Fruit fly (Drosophila melanogaster) whole organism, embryonic: Measurements from ENCODE around the gene Cyp4d21.

Experiments used
- ATbp ChIP-seq: fragments of 200-800 bp; sonication (Bioruptor generic); optimal IDR thresholded peaks from 2 replicates; lab custom pipeline; 2017; ENCODE audit warnings: missing biosample characterization, mild to moderate bottlenecking, missing genetic modification characterization, missing genetic modification reagents
- Asciz ChIP-seq: fragments of 200-800 bp; sonication (Bioruptor generic); optimal IDR thresholded peaks from 2 replicates; lab custom pipeline; 2017; ENCODE audit warnings: missing biosample characterization, mild to moderate bottlenecking, missing genetic modification characterization, missing genetic modification reagents
- Atf-2 ChIP-seq: fragments of 200-800 bp; sonication (Bioruptor generic); optimal IDR thresholded peaks from 2 replicates; lab custom pipeline; 2016; ENCODE audit warnings: missing biosample characterization, missing genetic modification characterization
- CG11247 ChIP-seq: fragments of 200-800 bp; sonication (Bioruptor generic); IDR thresholded peaks from 2 replicates; pipeline ENCODE4 v1.3.6; 2022; ENCODE audit warnings: missing biosample characterization, missing genetic modification characterization
- CG11696 ChIP-seq: fragments of 200-800 bp; sonication (Bioruptor generic); IDR thresholded peaks from 2 replicates; pipeline ENCODE4 v1.3.6; 2022; ENCODE audit warnings: missing biosample characterization, missing genetic modification characterization
- CG12942 ChIP-seq: fragments of 200-800 bp; sonication (Bioruptor generic); optimal IDR thresholded peaks from 3 replicates; lab custom pipeline; 2016; ENCODE audit warnings: missing biosample characterization, missing genetic modification characterization
- CG15073 ChIP-seq: fragments of 200-800 bp; sonication (Bioruptor generic); optimal IDR thresholded peaks from 2 replicates; lab custom pipeline; 2016; ENCODE audit warnings: missing biosample characterization, missing genetic modification characterization
- CG1832 ChIP-seq: fragments of 200-800 bp; sonication (Bioruptor generic); optimal IDR thresholded peaks from 2 replicates; lab custom pipeline; 2017; ENCODE audit warnings: missing biosample characterization, mild to moderate bottlenecking, missing genetic modification characterization, inconsistent platforms
- CG18599 ChIP-seq: fragments of 200-800 bp; sonication (Bioruptor generic); optimal IDR thresholded peaks from 3 replicates; lab custom pipeline; 2017; ENCODE audit warnings: missing biosample characterization, missing genetic modification characterization, mild to moderate bottlenecking, moderate library complexity, missing genetic modification reagents
- CG31365 ChIP-seq: fragments of 200-800 bp; sonication (Bioruptor generic); optimal IDR thresholded peaks from 2 replicates; lab custom pipeline; 2018; ENCODE audit warnings: missing biosample characterization, mild to moderate bottlenecking, missing genetic modification characterization
- CG32772 ChIP-seq: fragments of 200-800 bp; sonication (Bioruptor generic); IDR thresholded peaks from 2 replicates; pipeline ENCODE4 v1.3.6; 2022; ENCODE audit warnings: missing biosample characterization, missing genetic modification characterization
- CG33213 ChIP-seq: fragments of 200-800 bp; sonication (Bioruptor generic); optimal IDR thresholded peaks from 3 replicates; lab custom pipeline; 2016; ENCODE audit warnings: missing biosample characterization, missing genetic modification characterization
- CG3407 ChIP-seq: fragments of 200-800 bp; sonication (Bioruptor generic); optimal IDR thresholded peaks from 2 replicates; lab custom pipeline; 2018; ENCODE audit warnings: missing biosample characterization, mild to moderate bottlenecking, missing genetic modification characterization
- CG4424 ChIP-seq: fragments of 200-800 bp; sonication (Bioruptor generic); optimal IDR thresholded peaks from 3 replicates; lab custom pipeline; 2016; ENCODE audit warnings: missing biosample characterization, missing genetic modification characterization
- CG4730 ChIP-seq: fragments of 200-800 bp; sonication (Bioruptor generic); IDR thresholded peaks from 2 replicates; pipeline ENCODE4 v1.3.6; 2022; ENCODE audit warnings: missing biosample characterization, missing genetic modification characterization
- CG6689 ChIP-seq: fragments of 200-800 bp; sonication (Bioruptor generic); IDR thresholded peaks from 2 replicates; pipeline ENCODE4 v1.3.6; 2022; ENCODE audit warnings: missing biosample characterization, missing genetic modification characterization
- CG6765 ChIP-seq: fragments of 200-800 bp; sonication (Bioruptor generic); optimal IDR thresholded peaks from 3 replicates; lab custom pipeline; 2017; ENCODE audit warnings: missing biosample characterization, mild to moderate bottlenecking, missing genetic modification characterization
- CG7745 ChIP-seq: fragments of 200-800 bp; sonication (Bioruptor generic); optimal IDR thresholded peaks from 2 replicates; lab custom pipeline; 2018; ENCODE audit warnings: missing biosample characterization, mild to moderate bottlenecking, missing genetic modification characterization, moderate library complexity
- CG8290 ChIP-seq, 3 experiments: fragments of 200-800 bp; sonication (Bioruptor generic); optimal IDR thresholded peaks; 2 replicates each; lab custom pipeline; 2016 to 2019; ENCODE audit warnings: missing biosample characterization in 3 of 3, missing genetic modification characterization in 3 of 3, mild to moderate bottlenecking in 2 of 3, moderate library complexity in 1 of 3
- CG9215 ChIP-seq: fragments of 200-800 bp; sonication (Bioruptor generic); IDR thresholded peaks from 2 replicates; pipeline ENCODE4 v1.3.6; 2022; ENCODE audit warnings: missing biosample characterization, missing genetic modification characterization
- CG9932 ChIP-seq: fragments of 200-800 bp; sonication (Bioruptor generic); IDR thresholded peaks from 2 replicates; pipeline ENCODE4 v1.3.6; 2022; ENCODE audit warnings: missing biosample characterization, missing genetic modification characterization
- Camta ChIP-seq: fragments of 200-800 bp; sonication (Bioruptor generic); optimal IDR thresholded peaks from 2 replicates; lab custom pipeline; 2016; ENCODE audit warnings: missing biosample characterization, missing genetic modification characterization
- Dbx ChIP-seq: fragments of 200-800 bp; sonication (Bioruptor generic); IDR thresholded peaks from 3 replicates; pipeline ENCODE4 v1.3.6; 2022; ENCODE audit warnings: missing biosample characterization, missing genetic modification characterization
- Hey ChIP-seq: fragments of 200-800 bp; sonication (Bioruptor generic); optimal IDR thresholded peaks from 3 replicates; lab custom pipeline; 2018; ENCODE audit warnings: missing biosample characterization, mild to moderate bottlenecking, missing genetic modification characterization
- Hr78 ChIP-seq, 2 experiments: fragments of 200-800 bp in 1 of 2; fragments of >200 bp in 1 of 2; sonication (Bioruptor generic) in 1 of 2; optimal IDR thresholded peaks; 2 replicates each; lab custom pipeline; 2017 to 2019; ENCODE audit warnings: missing biosample characterization in 2 of 2, missing genetic modification characterization in 2 of 2, mild to moderate bottlenecking in 1 of 2, moderate library complexity in 1 of 2
- Optix ChIP-seq: fragments of 200-800 bp; sonication (Bioruptor generic); IDR thresholded peaks from 3 replicates; pipeline ENCODE4 v1.3.6; 2022; ENCODE audit warnings: missing biosample characterization, missing genetic modification characterization
- Ptx1 ChIP-seq: fragments of 200-800 bp; sonication (Bioruptor generic); IDR thresholded peaks from 2 replicates; pipeline ENCODE4 v1.3.6; 2022; ENCODE audit warnings: missing biosample characterization, missing genetic modification characterization
- Ravus ChIP-seq: fragments of 200-800 bp; sonication (Bioruptor generic); IDR thresholded peaks from 2 replicates; pipeline ENCODE4 v1.3.6; 2022; ENCODE audit warnings: missing biosample characterization, missing genetic modification characterization
- Rx ChIP-seq: fragments of 200-800 bp; sonication (Bioruptor generic); IDR thresholded peaks from 2 replicates; pipeline ENCODE4 v1.3.6; 2022; ENCODE audit warnings: missing biosample characterization, missing genetic modification characterization
- Taf1 ChIP-seq: fragments of 200-800 bp; sonication (Bioruptor generic); IDR thresholded peaks from 2 replicates; pipeline ENCODE4 v1.3.6; 2022; ENCODE audit warnings: missing biosample characterization, missing genetic modification characterization
- Usf ChIP-seq: fragments of 200-800 bp; sonication (Bioruptor generic); optimal IDR thresholded peaks from 2 replicates; lab custom pipeline; 2017; ENCODE audit warnings: missing genotype, missing biosample characterization, missing genetic modification characterization
- cad ChIP-seq: fragments of >200 bp; optimal IDR thresholded peaks from 2 replicates; lab custom pipeline; 2017; ENCODE audit warnings: missing biosample characterization, missing genetic modification characterization
- chm ChIP-seq: fragments of 200-800 bp; sonication (Bioruptor generic); IDR thresholded peaks from 2 replicates; pipeline ENCODE4 v1.3.6; 2022; ENCODE audit warnings: missing biosample characterization, missing genetic modification characterization
- cwo ChIP-seq: fragments of 200-800 bp; sonication (Bioruptor generic); optimal IDR thresholded peaks from 3 replicates; lab custom pipeline; 2017; ENCODE audit warnings: missing biosample characterization, missing genetic modification characterization, mild to moderate bottlenecking, moderate library complexity, missing genetic modification reagents
- disco-r ChIP-seq: fragments of 200-800 bp; sonication (Bioruptor generic); optimal IDR thresholded peaks from 2 replicates; lab custom pipeline; 2016; ENCODE audit warnings: missing biosample characterization, missing genetic modification characterization
- eyg ChIP-seq: fragments of 200-800 bp; sonication (Bioruptor generic); optimal IDR thresholded peaks from 3 replicates; lab custom pipeline; 2016; ENCODE audit warnings: missing biosample characterization, missing genetic modification characterization
- gcm ChIP-seq: fragments of 200-800 bp; sonication (Bioruptor generic); optimal IDR thresholded peaks from 2 replicates; lab custom pipeline; 2019; ENCODE audit warnings: missing biosample characterization, mild to moderate bottlenecking, missing genetic modification characterization, moderate library complexity
- gcm2 ChIP-seq: fragments of 200-800 bp; sonication (Bioruptor generic); optimal IDR thresholded peaks from 2 replicates; lab custom pipeline; 2016; ENCODE audit warnings: missing biosample characterization, missing genetic modification characterization
- hbn ChIP-seq: fragments of 200-800 bp; sonication (Bioruptor generic); IDR thresholded peaks from 2 replicates; pipeline ENCODE4 v1.3.6; 2022; ENCODE audit warnings: missing biosample characterization, missing genetic modification characterization; ENCODE audit not compliant: partially characterized antibody
- her ChIP-seq: fragments of 200-800 bp; sonication (Bioruptor generic); optimal IDR thresholded peaks from 2 replicates; lab custom pipeline; 2016; ENCODE audit warnings: missing biosample characterization, missing genetic modification characterization
- inv ChIP-seq: fragments of 200-800 bp; sonication (Bioruptor generic); IDR thresholded peaks from 2 replicates; pipeline ENCODE4 v1.3.6; 2022; ENCODE audit warnings: missing biosample characterization, missing genetic modification characterization; ENCODE audit not compliant: partially characterized antibody
- lbe ChIP-seq: fragments of 200-800 bp; sonication (Bioruptor generic); optimal IDR thresholded peaks from 2 replicates; lab custom pipeline; 2016; ENCODE audit warnings: missing biosample characterization, mild to moderate bottlenecking, missing genetic modification characterization
- luna ChIP-seq: fragments of 200-800 bp; sonication (Bioruptor generic); optimal IDR thresholded peaks from 2 replicates; lab custom pipeline; 2016; ENCODE audit warnings: missing biosample characterization, missing genetic modification characterization
- maf-S ChIP-seq: fragments of 200-800 bp; sonication (Bioruptor generic); optimal IDR thresholded peaks from 2 replicates; lab custom pipeline; 2016; ENCODE audit warnings: missing biosample characterization, missing genetic modification characterization
- rib ChIP-seq: fragments of 200-800 bp; sonication (Bioruptor generic); IDR thresholded peaks from 2 replicates; pipeline ENCODE4 v1.3.6; 2022; ENCODE audit warnings: missing biosample characterization, missing genetic modification characterization
- sr ChIP-seq: fragments of 200-800 bp; sonication (Bioruptor generic); IDR thresholded peaks from 3 replicates; pipeline ENCODE4 v1.3.6; 2022; ENCODE audit warnings: missing biosample characterization, missing genetic modification characterization
- stc ChIP-seq: fragments of 200-800 bp; sonication (Bioruptor generic); IDR thresholded peaks from 2 replicates; pipeline ENCODE4 v1.3.6; 2022; ENCODE audit warnings: missing biosample characterization, missing genetic modification characterization
- usp ChIP-seq: fragments of >200 bp; optimal IDR thresholded peaks from 2 replicates; lab custom pipeline; 2017; ENCODE audit warnings: missing biosample characterization, missing genetic modification characterization
- wdn ChIP-seq: fragments of 200-800 bp; sonication (Bioruptor generic); IDR thresholded peaks from 2 replicates; pipeline ENCODE4 v1.3.6; 2022; ENCODE audit warnings: missing biosample characterization, missing genetic modification characterization
- zen ChIP-seq: fragments of 200-800 bp; sonication (Bioruptor generic); optimal IDR thresholded peaks from 3 replicates; lab custom pipeline; 2018; ENCODE audit warnings: missing biosample characterization, mild to moderate bottlenecking, missing genetic modification characterization, moderate library complexity

Cyp4d21 gene

dm6 chr2L:7641606-7642190, 36.3 kb downstream of the Cyp4d21 start (continued):
- TF ChIP-seq luna (GFP tag; lab: Kevin White, UChicago) (peak; percentile 82), CG1832 (GFP tag; lab: Kevin White, UChicago) (no peak), Atf-2 (GFP tag; lab: Kevin White, UChicago) (no peak), chm (GFP tag; lab: Robert Waterston, UW) (peak; percentile 91), CG9215 (GFP tag; lab: Robert Waterston, UW) (peak; percentile 39; the same call in 1 of the 2 replicates), CG6689 (GFP tag; lab: Robert Waterston, UW) (peak; percentile 58), rib (peak; percentile 66; the same call in 1 of the 2 replicates), Rx (GFP tag; lab: Robert Waterston, UW) (peak; percentile 86), Asciz (GFP tag; lab: Kevin White, UChicago) (no peak), maf-S (GFP tag; lab: Kevin White, UChicago) (peak; percentile 59), CG4730 (GFP tag; lab: Robert Waterston, UW) (peak; percentile 75), CG15073 (GFP tag; lab: Kevin White, UChicago) (no peak), CG8290 (GFP tag; optimal IDR thresholded peaks at IDR 0.05; lab: Kevin White, UChicago) (peak; percentile 64), CG8290 (tag; optimal IDR thresholded peaks at IDR 0.05; lab: Kevin White, UChicago) (no peak), CG11696 (GFP tag; lab: Robert Waterston, UW) (0 out of 2 replicates have a peak, but pooled peaks have one; percentile 12), wdn (GFP tag; lab: Robert Waterston, UW) (peak; percentile 66), Usf (GFP tag; lab: Kevin White, UChicago) (peak; percentile 59), Hey (tag; lab: Kevin White, UChicago) (peak; percentile 58), CG31365 (tag; lab: Kevin White, UChicago) (peak; percentile 96), eyg (no peak), CG33213 (GFP tag; lab: Kevin White, UChicago) (peak; percentile 8), CG32772 (GFP tag; lab: Robert Waterston, UW) (peak; percentile 80), gcm2 (peak; percentile 78), CG4424 (GFP tag; lab: Kevin White, UChicago) (no peak), CG12942 (peak; percentile 73), her (GFP tag; lab: Kevin White, UChicago) (no peak), CG18599 (GFP tag; lab: Kevin White, UChicago) (no peak), CG7745 (tag; lab: Kevin White, UChicago) (no peak), CG6765 (no peak), Ptx1 (GFP tag; lab: Robert Waterston, UW) (peak; percentile 85), inv (GFP tag; lab: Robert Waterston, UW) (no peak), usp (GFP tag; lab: Kevin White, UChicago) (no peak), lbe (GFP tag; lab: Kevin White, UChicago) (no peak), disco-r (GFP tag; lab: Kevin White, UChicago) (peak; percentile 90), zen (tag; lab: Kevin White, UChicago) (no peak), CG9932 (GFP tag; lab: Robert Waterston, UW) (peak; percentile 89), Dbx (GFP tag; lab: Robert Waterston, UW) (peak; percentile 89), Hr78 (GFP tag; optimal IDR thresholded peaks at IDR 0.05; lab: Kevin White, UChicago) (no peak), stc (GFP tag; lab: Robert Waterston, UW) (peak; percentile 51; the same call in 1 of the 2 replicates), gcm (GFP tag; lab: Kevin White, UChicago) (peak; percentile 45), cad (GFP tag; lab: Kevin White, UChicago) (no peak), Taf1 (GFP tag; lab: Robert Waterston, UW) (peak; percentile 31; the same call in 1 of the 2 replicates), Optix (GFP tag; lab: Robert Waterston, UW) (peak; percentile 78), Camta (GFP tag; lab: Kevin White, UChicago) (peak; percentile 86), CG3407 (GFP tag; lab: Kevin White, UChicago) (peak; percentile 81), ATbp (GFP tag; lab: Kevin White, UChicago) (peak; percentile 77), Ravus (GFP tag; lab: Robert Waterston, UW) (no peak; the same call in 1 of the 2 replicates), sr (GFP tag; lab: Robert Waterston, UW) (peak; percentile 83), cwo (GFP tag; lab: Kevin White, UChicago) (no peak), CG11247 (peak; percentile 88), hbn (GFP tag; lab: Robert Waterston, UW) (no peak)
